Worm (Caenorhabditis elegans): ENCODE measurements around the gene prp-3.
"Not testable (repeated sequence)": the region's sequence is repeated elsewhere in the genome, so short reads cannot be mapped to it uniquely, and the experiment has no call there.

Gene prp-3

DNA sequence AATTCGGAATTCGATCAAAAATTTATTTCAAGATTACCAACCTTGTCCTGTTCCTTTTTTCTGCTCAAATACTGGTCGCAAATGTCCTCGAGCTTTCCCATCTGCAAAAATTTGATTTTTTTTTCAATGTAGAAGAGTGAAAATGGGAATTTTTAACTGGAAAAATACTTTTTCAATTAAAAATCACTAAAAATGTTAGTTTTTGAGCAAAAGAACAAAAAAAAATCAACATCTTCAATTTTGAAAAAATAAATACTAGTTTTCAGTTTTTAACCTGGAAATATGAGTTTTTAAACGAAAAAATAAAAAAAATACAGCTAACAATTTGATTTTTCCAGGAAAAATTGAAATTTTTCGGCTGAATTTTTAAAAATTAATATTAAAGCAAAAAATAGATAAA is at the start of gene prp-3:
TSS of gene prp-3 (minus strand) at position 101 of the 400 bp plus-strand sequence.
- no peak for TF ChIP-seq dao-5 (tag; optimal IDR thresholded peaks at IDR 0.05)
- no peak for TF ChIP-seq W03F9.2 (tag; optimal IDR thresholded peaks at IDR 0.05)
- TF ChIP-seq him-1 (tag; optimal IDR thresholded peaks at IDR 0.05): no peak

DNA sequence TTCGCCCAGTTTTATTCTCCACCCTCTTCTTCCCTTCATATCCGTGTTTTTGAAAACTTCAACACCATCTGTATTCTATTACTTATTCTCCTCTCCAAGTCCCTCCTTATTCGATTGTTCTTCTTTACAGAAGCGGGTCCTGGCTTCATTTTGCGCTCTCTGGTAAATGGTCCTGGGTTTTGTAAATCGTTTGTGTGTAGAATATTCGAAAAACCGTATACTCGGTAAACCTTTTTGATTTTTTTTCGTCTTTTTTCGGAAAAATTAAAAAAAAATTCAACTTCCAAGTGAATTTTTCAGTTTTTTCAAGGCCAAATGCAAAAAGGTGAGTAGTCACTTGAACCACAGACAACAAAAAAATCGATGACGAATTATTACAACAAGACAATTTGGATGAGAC is 47.2 kb upstream of the prp-3 start, which contains the start of gene D2045.9:
TSS of gene D2045.9 (plus strand) at position 301 of the 400 bp plus-strand sequence.
- TF ChIP-seq W03F9.2 (tag; optimal IDR thresholded peaks at IDR 0.05): no peak
- no peak for TF ChIP-seq dao-5 (tag; optimal IDR thresholded peaks at IDR 0.05)
- no peak for TF ChIP-seq him-1 (tag; optimal IDR thresholded peaks at IDR 0.05)

DNA sequence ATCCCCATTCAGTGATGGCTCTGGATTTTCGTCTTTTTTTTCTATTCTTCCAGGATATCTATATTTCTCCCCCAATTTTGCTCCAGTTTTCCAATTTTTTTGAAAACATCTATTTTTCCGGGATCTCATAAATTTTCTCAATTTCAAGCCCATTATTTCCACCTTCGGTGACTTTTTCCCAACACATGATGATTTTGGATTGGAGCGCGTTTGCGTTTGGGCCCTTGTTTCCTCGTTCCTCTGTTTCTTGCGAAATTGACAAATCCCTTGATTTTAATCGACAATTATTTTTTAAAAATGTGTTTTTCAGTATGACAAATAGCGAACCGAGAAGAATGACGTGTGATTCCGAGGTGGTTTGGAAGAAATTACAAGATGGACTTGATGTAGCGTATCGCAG is 43.1 kb upstream of the prp-3 start, which contains the start of gene cul-1:
TSS of gene cul-1 (plus strand) at position 311 of the 400 bp plus-strand sequence.
- no peak for TF ChIP-seq him-1 (tag; optimal IDR thresholded peaks at IDR 0.05)

DNA sequence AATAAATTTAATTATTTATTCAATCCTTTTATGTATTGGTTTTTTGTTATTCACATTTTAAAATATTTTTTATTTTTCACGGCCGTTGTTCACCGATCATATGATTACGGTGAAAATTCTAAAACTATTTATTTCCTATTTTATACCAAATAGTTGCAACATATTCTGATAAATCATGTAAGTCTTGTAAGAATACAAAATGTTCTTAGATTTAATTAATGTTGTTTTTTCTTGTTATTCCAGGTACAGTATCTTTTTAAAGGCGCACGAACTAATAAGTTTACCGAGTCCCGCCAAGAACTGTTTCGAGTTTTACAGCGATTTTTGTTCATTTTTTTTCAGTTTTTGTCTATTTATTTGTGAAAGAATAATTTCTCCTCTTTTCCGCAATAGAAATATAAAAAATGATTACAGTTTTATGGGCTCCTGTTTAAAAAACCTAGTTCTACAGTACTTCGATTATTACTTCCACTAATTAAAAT is 41.8 kb upstream of the prp-3 start, which contains the start of gene D2045.5:
TSS of gene D2045.5 (minus strand) at position 51 of the 482 bp plus-strand sequence.
- TF ChIP-seq W03F9.2 (tag; optimal IDR thresholded peaks at IDR 0.05): peak; percentile 2
- no peak for TF ChIP-seq him-1 (tag; optimal IDR thresholded peaks at IDR 0.05)
- no peak for TF ChIP-seq dao-5 (tag; optimal IDR thresholded peaks at IDR 0.05)

DNA sequence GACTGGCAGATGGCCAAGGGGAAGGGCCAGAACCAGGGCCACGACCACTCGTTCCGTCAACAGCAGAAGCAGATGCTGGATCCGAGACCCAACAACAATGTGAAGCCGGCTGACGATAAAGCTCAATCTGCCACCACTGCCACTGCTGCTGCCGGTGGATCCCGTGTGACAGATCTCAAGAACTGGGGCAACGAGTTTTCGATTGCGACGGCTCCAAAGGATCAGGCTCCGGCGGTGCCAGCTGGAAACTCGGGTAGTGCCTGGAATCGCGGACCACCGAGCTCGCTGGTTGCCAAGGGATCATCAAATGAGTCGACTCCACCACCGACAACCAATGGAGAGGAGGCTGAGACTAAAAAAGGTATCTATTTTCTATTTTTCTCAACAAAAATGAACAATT is 36.7 kb upstream of the prp-3 start:
- TF ChIP-seq him-1 (tag; optimal IDR thresholded peaks at IDR 0.05) (no peak), dao-5 (tag; optimal IDR thresholded peaks at IDR 0.05) (no peak), W03F9.2 (tag; optimal IDR thresholded peaks at IDR 0.05) (no peak)

DNA sequence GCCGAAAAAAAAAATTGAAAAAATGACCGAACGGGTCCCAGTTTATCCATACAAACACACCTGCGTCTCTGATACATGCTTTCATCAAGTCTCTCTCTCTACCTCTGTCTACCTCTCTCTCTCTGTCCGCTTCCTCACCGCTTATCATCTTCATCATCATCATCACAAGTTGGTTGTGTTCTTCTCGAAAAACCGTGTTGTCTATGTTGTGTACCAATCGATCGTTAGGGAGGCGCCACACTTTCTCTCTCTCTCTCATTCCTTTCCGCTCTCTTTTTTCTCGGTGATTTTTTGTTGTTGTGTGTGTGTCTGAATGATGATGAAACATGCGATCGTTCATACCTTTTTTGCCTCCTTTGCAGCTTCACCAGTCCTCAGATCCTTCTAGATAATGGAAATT is 35.9 kb upstream of the prp-3 start:
- no peak for TF ChIP-seq him-1 (tag; optimal IDR thresholded peaks at IDR 0.05)
- no peak for TF ChIP-seq dao-5 (tag; optimal IDR thresholded peaks at IDR 0.05)
- TF ChIP-seq W03F9.2 (tag; optimal IDR thresholded peaks at IDR 0.05): peak; percentile 7

DNA sequence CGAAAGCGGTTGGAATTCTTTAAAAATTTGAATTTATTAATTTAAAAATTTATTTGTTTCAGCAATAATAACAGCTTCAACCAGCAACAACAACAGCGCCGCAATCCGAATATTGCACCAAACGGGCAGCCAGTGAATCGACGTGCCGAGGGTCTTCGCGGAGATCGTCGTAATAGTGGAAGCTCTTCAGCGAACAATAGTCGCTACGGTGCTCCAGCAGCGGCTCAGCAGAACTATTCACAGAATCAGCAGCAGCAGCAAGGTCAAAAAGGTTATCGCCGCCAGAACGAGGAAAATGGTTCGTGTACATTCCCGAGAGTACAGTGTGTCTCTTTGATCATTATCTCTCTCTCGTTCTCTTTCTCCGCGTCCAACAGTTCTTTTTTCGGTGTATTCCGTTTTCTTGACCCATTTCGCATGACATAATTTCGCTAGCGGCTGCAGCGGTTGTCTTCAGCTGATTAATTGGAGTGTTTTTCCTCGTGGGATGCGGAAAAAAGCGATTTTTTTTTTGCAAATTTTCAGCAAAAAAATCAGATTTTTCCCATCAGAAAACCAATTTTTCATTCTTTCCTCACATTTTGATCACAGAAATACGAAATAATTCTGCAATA is 35.3 kb upstream of the prp-3 start:
- TF ChIP-seq him-1 (tag; optimal IDR thresholded peaks at IDR 0.05): no peak
- TF ChIP-seq dao-5 (tag; optimal IDR thresholded peaks at IDR 0.05): no peak
- no peak for TF ChIP-seq W03F9.2 (tag; optimal IDR thresholded peaks at IDR 0.05)

DNA sequence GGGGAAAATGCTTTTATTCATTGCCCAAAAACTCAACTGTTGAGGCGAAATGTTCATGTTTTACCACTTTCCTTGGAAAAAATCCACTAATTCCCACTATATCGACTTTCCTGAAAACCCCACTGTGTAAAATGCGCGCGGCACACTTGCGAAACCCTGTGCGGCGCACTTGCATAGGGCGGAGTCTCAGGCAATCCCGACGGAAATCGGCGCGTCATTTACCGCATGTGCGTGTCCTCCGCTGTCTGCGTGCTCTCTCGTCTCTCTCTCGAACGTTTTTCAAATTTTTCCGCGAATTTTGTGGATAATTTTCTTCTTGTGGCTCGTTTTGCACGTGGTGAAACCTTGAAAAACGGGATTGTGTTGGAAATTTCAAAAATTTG is 33.4 kb upstream of the prp-3 start, which contains the start of gene atx-2:
TSS of gene atx-2 (plus strand) at position 226 of the 383 bp plus-strand sequence.
- peak; percentile 84 for TF ChIP-seq W03F9.2 (tag; optimal IDR thresholded peaks at IDR 0.05)
- TF ChIP-seq him-1 (tag; optimal IDR thresholded peaks at IDR 0.05): peak; percentile 35
- TF ChIP-seq dao-5 (tag; optimal IDR thresholded peaks at IDR 0.05): peak; percentile 74

DNA sequence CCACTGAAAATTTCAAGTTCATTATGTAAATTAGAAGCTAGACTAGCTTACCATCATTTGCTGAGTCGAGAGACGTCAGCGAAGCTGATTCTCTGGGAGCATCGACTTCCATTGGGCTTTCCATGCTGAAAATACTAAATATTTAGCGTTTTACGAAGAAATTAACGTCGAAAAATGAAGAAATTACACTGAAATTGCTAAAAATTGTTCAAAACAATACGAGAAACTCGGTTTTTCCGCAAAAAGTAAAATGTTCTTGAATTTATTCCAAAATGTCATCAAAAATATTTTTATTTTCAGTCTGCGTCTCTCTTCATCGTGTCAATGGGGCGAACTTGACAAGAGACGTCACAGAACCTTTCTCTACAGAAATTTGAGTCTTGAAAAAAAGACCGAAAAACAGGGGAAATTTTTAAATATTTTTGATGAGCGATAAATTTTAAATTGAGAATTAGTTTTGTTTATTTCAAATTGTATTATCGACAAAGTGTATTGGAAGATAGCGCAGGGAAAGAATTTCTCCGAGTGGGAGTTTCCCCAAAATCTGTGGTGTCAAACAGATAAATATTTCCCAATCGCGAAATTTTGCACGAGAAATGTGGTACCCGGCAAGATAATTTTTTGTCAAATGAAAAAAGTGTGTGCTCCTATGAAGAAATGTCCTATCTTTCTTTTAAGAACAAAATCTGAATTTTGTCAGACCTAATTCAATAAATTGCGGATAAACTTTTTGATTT is 32.8 kb upstream of the prp-3 start, which contains the start of gene ecps-1:
TSS of gene ecps-1 (minus strand) at position 125 of the 737 bp plus-strand sequence.
- no peak for TF ChIP-seq dao-5 (tag; optimal IDR thresholded peaks at IDR 0.05)
- TF ChIP-seq him-1 (tag; optimal IDR thresholded peaks at IDR 0.05): peak; percentile 5
- peak; percentile 94 for TF ChIP-seq W03F9.2 (tag; optimal IDR thresholded peaks at IDR 0.05)

DNA sequence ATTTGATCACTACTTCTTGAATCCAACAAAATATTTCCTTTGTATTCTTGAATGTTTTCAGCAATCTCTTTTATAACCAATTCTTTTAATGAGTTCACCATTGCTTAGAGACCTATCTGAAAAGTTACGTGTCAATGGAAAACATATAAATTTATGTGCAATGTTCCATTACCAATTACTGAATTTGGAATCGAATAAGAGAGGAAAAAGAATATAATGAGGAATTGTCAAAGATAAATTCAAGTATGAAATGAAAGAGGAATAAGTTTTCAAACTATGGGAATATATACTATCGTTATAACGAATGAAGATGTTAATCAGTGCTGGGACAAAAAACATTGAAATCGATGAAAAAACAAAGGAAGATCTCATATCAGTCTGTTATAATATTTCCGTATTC is 23.2 kb upstream of the prp-3 start, which contains the start of gene H04D03.4:
TSS of gene H04D03.4 (minus strand) at position 101 of the 400 bp plus-strand sequence.
- TF ChIP-seq W03F9.2 (tag; optimal IDR thresholded peaks at IDR 0.05) (no peak), dao-5 (tag; optimal IDR thresholded peaks at IDR 0.05) (no peak), him-1 (tag; optimal IDR thresholded peaks at IDR 0.05) (no peak)

DNA sequence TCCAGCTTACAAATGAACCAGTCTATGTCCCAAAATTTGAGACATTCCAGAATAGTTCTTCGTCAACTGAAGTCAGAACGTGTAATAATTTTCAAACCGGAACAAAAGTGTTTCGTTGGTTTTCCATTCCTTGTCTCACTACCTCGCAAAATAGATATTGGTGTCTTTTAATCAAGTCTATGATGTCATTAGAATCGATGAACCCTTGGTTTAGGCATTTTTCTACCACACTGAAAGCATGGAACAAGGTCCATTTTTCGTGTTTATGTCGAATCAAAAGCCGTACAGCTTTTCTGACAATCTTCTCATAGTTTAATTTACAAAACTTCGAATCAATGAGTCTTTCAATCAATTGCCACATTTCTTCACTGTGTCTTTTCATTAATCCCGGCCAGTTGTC is 18.9 kb upstream of the prp-3 start, which contains the start of gene H04D03.7:
TSS of gene H04D03.7 (minus strand) at position 101 of the 400 bp plus-strand sequence.
- TF ChIP-seq W03F9.2 (tag; optimal IDR thresholded peaks at IDR 0.05) (no peak), him-1 (tag; optimal IDR thresholded peaks at IDR 0.05) (no peak), dao-5 (tag; optimal IDR thresholded peaks at IDR 0.05) (no peak)

DNA sequence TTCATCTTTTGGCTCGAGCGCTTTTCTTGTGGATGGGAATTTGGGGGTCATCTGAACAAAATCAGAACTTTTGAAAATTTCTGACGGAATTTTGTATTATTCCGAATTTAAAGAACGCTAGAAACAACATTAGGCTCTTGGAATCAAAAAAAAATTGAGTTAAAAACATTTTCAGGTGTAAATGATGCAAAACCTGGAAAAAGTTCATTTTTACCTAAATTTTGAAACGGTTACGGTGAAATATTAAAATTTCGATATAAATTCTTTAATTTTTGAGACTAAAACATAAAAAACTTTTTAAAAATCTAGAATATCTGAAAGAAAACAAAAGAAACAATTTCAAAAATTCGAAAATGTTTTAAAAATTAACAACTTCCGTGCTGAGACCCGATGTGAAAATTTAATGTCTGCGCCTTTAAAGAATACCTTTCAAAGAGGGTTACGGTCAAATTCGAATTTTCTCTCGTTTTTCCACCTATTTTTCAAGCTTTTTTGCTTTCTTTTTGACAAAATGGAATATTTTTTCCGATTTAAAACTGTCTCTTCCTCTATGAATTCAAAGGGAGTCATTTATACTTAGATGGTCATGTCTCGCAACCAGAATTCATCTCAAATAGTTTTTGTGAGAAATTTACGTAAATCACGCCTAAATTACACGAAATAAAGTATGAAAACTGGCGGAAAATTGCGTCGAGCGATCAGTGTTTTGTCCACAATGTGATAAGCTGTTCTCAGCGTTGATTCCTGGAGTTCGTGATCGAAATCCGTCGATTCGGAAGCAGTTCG is 14.8 kb upstream of the prp-3 start, which contains the start of the genes H04D03.2 and ecps-2:
TSS of gene H04D03.2 (minus strand) at position 51 of the 786 bp plus-strand sequence.
TSS of gene ecps-2 (plus strand) at position 736 of the 786 bp plus-strand sequence.
- TF ChIP-seq him-1 (tag; optimal IDR thresholded peaks at IDR 0.05): no peak
- TF ChIP-seq dao-5 (tag; optimal IDR thresholded peaks at IDR 0.05): no peak
- TF ChIP-seq W03F9.2 (tag; optimal IDR thresholded peaks at IDR 0.05): no peak

DNA sequence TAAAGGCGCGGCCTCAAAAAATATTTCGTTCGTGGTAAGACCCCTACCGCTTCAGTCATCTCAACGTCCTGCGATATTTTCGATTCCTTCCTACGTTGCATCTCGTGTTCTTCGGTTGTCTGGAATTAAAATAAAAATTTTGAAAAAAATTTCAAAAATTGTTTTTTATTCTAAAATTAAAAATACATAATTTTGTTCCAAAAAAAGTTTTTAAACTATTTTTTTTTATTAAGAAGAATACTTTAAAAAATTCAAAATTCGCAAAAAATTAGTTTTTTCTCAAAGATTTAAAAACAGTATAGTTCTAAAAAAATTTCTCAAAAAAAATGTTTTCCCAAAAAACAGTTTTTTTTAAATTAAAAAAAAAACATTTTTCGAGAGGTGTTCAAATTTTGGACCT is 11.0 kb upstream of the prp-3 start, which contains the start of gene H04D03.6:
TSS of gene H04D03.6 (minus strand) at position 101 of the 400 bp plus-strand sequence.
- not testable (repeated sequence) for TF ChIP-seq dao-5, him-1, W03F9.2 (tag; optimal IDR thresholded peaks at IDR 0.05)

Data from whole organism, L4/young adult.